Worm (Caenorhabditis elegans) whole organism, late embryonic: ENCODE results near the gene C27A7.3.

Experiments used
- C08G9.2 ChIP-seq: sonication (generic microtip); optimal IDR thresholded peaks from 2 replicates; lab custom pipeline; 2016; ENCODE audit warnings: mild to moderate bottlenecking, missing genetic modification characterization, moderate library complexity, missing compliant biosample characterization
- K02D7.2 ChIP-seq: sonication (generic microtip); optimal IDR thresholded peaks from 2 replicates; lab custom pipeline; 2017; ENCODE audit warnings: mild to moderate bottlenecking, missing genetic modification characterization, missing compliant biosample characterization
- Y22D7AL.16 ChIP-seq: sonication (generic microtip); optimal IDR thresholded peaks from 2 replicates; lab custom pipeline; 2016; ENCODE audit warnings: missing genetic modification characterization, missing compliant biosample characterization
- ahr-1 ChIP-seq: sonication (generic microtip); optimal IDR thresholded peaks from 2 replicates; lab custom pipeline; 2016; ENCODE audit warnings: missing genetic modification characterization, missing compliant biosample characterization
- ama-1 ChIP-seq: fragments of 150-350 bp; optimal IDR thresholded peaks from 2 replicates; lab custom pipeline; 2014
- ceh-14 ChIP-seq: sonication (generic microtip); optimal IDR thresholded peaks from 2 replicates; lab custom pipeline; 2016; ENCODE audit warnings: missing genotype, missing genetic modification characterization, missing compliant biosample characterization
- ceh-18 ChIP-seq: sonication (generic microtip); optimal IDR thresholded peaks from 2 replicates; lab custom pipeline; 2016; ENCODE audit warnings: missing genetic modification characterization, missing compliant biosample characterization
- ceh-22 ChIP-seq: sonication (generic microtip); optimal IDR thresholded peaks from 2 replicates; lab custom pipeline; 2017; ENCODE audit warnings: missing biosample characterization, missing genetic modification characterization
- ceh-24 ChIP-seq: sonication (generic microtip); optimal IDR thresholded peaks from 2 replicates; lab custom pipeline; 2016; ENCODE audit warnings: mild to moderate bottlenecking, missing genetic modification characterization, missing compliant biosample characterization
- ceh-30 ChIP-seq: fragments of 150-350 bp; optimal IDR thresholded peaks from 2 replicates; lab custom pipeline; 2014; ENCODE audit warnings: missing biosample characterization, missing genetic modification characterization
- ceh-45 ChIP-seq: fragments of 200-800 bp; sonication (Bioruptor generic); IDR thresholded peaks from 2 replicates; pipeline ENCODE4 v1.3.6; 2022; ENCODE audit warnings: missing genetic modification reagents, missing genetic modification characterization, missing compliant biosample characterization
- ceh-48 ChIP-seq: sonication (generic microtip); optimal IDR thresholded peaks from 2 replicates; lab custom pipeline; 2016; ENCODE audit warnings: missing genetic modification characterization, inconsistent platforms, missing compliant biosample characterization
- ceh-6 ChIP-seq: fragments of 200-800 bp; sonication (Bioruptor generic); optimal IDR thresholded peaks from 2 replicates; lab custom pipeline; 2018; ENCODE audit warnings: mild to moderate bottlenecking, missing genetic modification characterization, missing compliant biosample characterization
- che-1 ChIP-seq: sonication (generic microtip); optimal IDR thresholded peaks from 2 replicates; lab custom pipeline; 2016; ENCODE audit warnings: mild to moderate bottlenecking, missing genetic modification characterization, missing compliant biosample characterization
- dve-1 ChIP-seq: sonication (generic microtip); optimal IDR thresholded peaks from 2 replicates; lab custom pipeline; 2017; ENCODE audit warnings: antibody characterized with exemption, mild to moderate bottlenecking, missing genetic modification characterization, missing compliant biosample characterization
- ets-4 ChIP-seq: sonication (generic microtip); optimal IDR thresholded peaks from 2 replicates; lab custom pipeline; 2016; ENCODE audit warnings: missing genetic modification characterization, missing compliant biosample characterization
- eyg-1 ChIP-seq: sonication (generic microtip); optimal IDR thresholded peaks from 2 replicates; lab custom pipeline; 2016; ENCODE audit warnings: missing genotype, missing genetic modification characterization, missing compliant biosample characterization
- gmeb-2 ChIP-seq: sonication (generic microtip); optimal IDR thresholded peaks from 2 replicates; lab custom pipeline; 2016; ENCODE audit warnings: missing genetic modification characterization, inconsistent platforms, missing compliant biosample characterization
- hlh-15 ChIP-seq: sonication (generic microtip); optimal IDR thresholded peaks from 2 replicates; lab custom pipeline; 2016; ENCODE audit warnings: missing genetic modification characterization, missing compliant biosample characterization
- hlh-30 ChIP-seq: sonication (generic microtip); optimal IDR thresholded peaks from 2 replicates; lab custom pipeline; 2017; ENCODE audit warnings: antibody characterized with exemption, missing genetic modification characterization, missing compliant biosample characterization; ENCODE audit not compliant: insufficient read depth
- hlh-6 ChIP-seq: sonication (generic microtip); optimal IDR thresholded peaks from 2 replicates; lab custom pipeline; 2016; ENCODE audit warnings: missing genotype, missing genetic modification characterization, missing compliant biosample characterization
- lim-6 ChIP-seq: sonication (generic microtip); optimal IDR thresholded peaks from 2 replicates; lab custom pipeline; 2016; ENCODE audit warnings: missing genetic modification characterization, missing compliant biosample characterization
- lin-11 ChIP-seq: fragments of 200-800 bp; sonication (Bioruptor generic); optimal IDR thresholded peaks from 2 replicates; lab custom pipeline; 2018; ENCODE audit warnings: mild to moderate bottlenecking, missing genetic modification characterization, missing compliant biosample characterization
- mec-3 ChIP-seq: sonication (generic microtip); optimal IDR thresholded peaks from 2 replicates; lab custom pipeline; 2016; ENCODE audit warnings: borderline replicate concordance, missing genetic modification characterization, missing compliant biosample characterization
- nhr-11 ChIP-seq: fragments of 150-350 bp; optimal IDR thresholded peaks from 2 replicates; lab custom pipeline; 2014; ENCODE audit warnings: missing biosample characterization, missing genetic modification characterization
- nhr-232 ChIP-seq: sonication (generic microtip); optimal IDR thresholded peaks from 2 replicates; lab custom pipeline; 2016; ENCODE audit warnings: missing genetic modification characterization, missing compliant biosample characterization
- pag-3 ChIP-seq: sonication (generic microtip); optimal IDR thresholded peaks from 2 replicates; lab custom pipeline; 2016; ENCODE audit warnings: missing compliant biosample characterization, missing genetic modification characterization, borderline replicate concordance
- pax-1 ChIP-seq: fragments of 150-350 bp; optimal IDR thresholded peaks from 2 replicates; lab custom pipeline; 2014; ENCODE audit warnings: missing biosample characterization, missing genetic modification characterization
- pha-2 ChIP-seq: sonication (generic microtip); optimal IDR thresholded peaks from 2 replicates; lab custom pipeline; 2017; ENCODE audit warnings: mild to moderate bottlenecking, missing genetic modification characterization, missing compliant biosample characterization
- pha-4 ChIP-seq: fragments of 150-350 bp; optimal IDR thresholded peaks from 2 replicates; lab custom pipeline; 2018; ENCODE audit warnings: missing biosample characterization, missing genetic modification reagents, missing genetic modification characterization
- pqm-1 ChIP-seq: sonication (generic microtip); optimal IDR thresholded peaks from 2 replicates; lab custom pipeline; 2016; ENCODE audit warnings: missing genetic modification characterization, missing compliant biosample characterization
- pros-1 ChIP-seq: fragments of 150-350 bp; optimal IDR thresholded peaks from 2 replicates; lab custom pipeline; 2014; ENCODE audit warnings: missing biosample characterization, missing genetic modification reagents, missing genetic modification characterization
- ref-2 ChIP-seq: sonication (generic microtip); optimal IDR thresholded peaks from 2 replicates; lab custom pipeline; 2016; ENCODE audit warnings: missing genetic modification characterization, missing compliant biosample characterization
- rnt-1 ChIP-seq: sonication (generic microtip); optimal IDR thresholded peaks from 2 replicates; lab custom pipeline; 2016; ENCODE audit warnings: missing genetic modification characterization, missing compliant biosample characterization
- sox-2 ChIP-seq: fragments of 200-800 bp; sonication (Bioruptor generic); IDR thresholded peaks from 2 replicates; pipeline ENCODE4 v1.3.6; 2022; ENCODE audit warnings: missing genetic modification reagents, missing genetic modification characterization, missing compliant biosample characterization
- sox-4 ChIP-seq: sonication (generic microtip); optimal IDR thresholded peaks from 2 replicates; lab custom pipeline; 2017; ENCODE audit warnings: mild to moderate bottlenecking, missing genetic modification characterization, inconsistent platforms, missing compliant biosample characterization
- syd-9 ChIP-seq: sonication (generic microtip); optimal IDR thresholded peaks from 2 replicates; lab custom pipeline; 2016; ENCODE audit warnings: mild to moderate bottlenecking, missing genetic modification characterization, moderate library complexity, missing compliant biosample characterization
- tbx-2 ChIP-seq: sonication (generic microtip); optimal IDR thresholded peaks from 2 replicates; lab custom pipeline; 2016; ENCODE audit warnings: missing genetic modification characterization, missing compliant biosample characterization
- ttx-3 ChIP-seq: sonication (generic microtip); optimal IDR thresholded peaks from 2 replicates; lab custom pipeline; 2016; ENCODE audit warnings: missing genetic modification reagents, missing genetic modification characterization, missing compliant biosample characterization
- unc-3 ChIP-seq, 2 experiments: fragments of 200-800 bp in 1 of 2; sonication (Bioruptor generic) in 1 of 2; sonication (generic microtip) in 1 of 2; conservative IDR thresholded peaks in 1 of 2; optimal IDR thresholded peaks in 1 of 2; 2 replicates each; pipeline versions ENCODE4 v1.3.6 to Lab custom; 2016 to 2022; ENCODE audit warnings: missing compliant biosample characterization in 2 of 2, missing genetic modification characterization in 2 of 2, missing genetic modification reagents in 1 of 2
- unc-42 ChIP-seq: sonication (generic microtip); optimal IDR thresholded peaks from 2 replicates; lab custom pipeline; 2016; ENCODE audit warnings: missing genotype, missing genetic modification characterization, missing compliant biosample characterization
- unc-86 ChIP-seq: sonication (generic microtip); optimal IDR thresholded peaks from 2 replicates; lab custom pipeline; 2016; ENCODE audit warnings: missing genetic modification characterization, missing compliant biosample characterization
- ztf-16 ChIP-seq: sonication (generic microtip); optimal IDR thresholded peaks from 2 replicates; lab custom pipeline; 2017; ENCODE audit warnings: missing genetic modification characterization, missing compliant biosample characterization

C27A7.3 gene

ce11 chrV:12170114-12170513 is 29.4 kb downstream of the C27A7.3 start, which contains the start of gene ZK863.1:
Gene ZK863.1, minus strand, starts transcription at chrV:12170214.
- TF ChIP-seq sox-2 (GFP tag; lab: Robert Waterston, UW) = no peak
- no peak for TF ChIP-seq pax-1 (tag; lab: Kevin White, UChicago)
- no peak for TF ChIP-seq unc-86 (tag; lab: Kevin White, UChicago)
- TF ChIP-seq ceh-18 (tag; lab: Kevin White, UChicago) = no peak
- no peak for TF ChIP-seq hlh-30 (tag; lab: Kevin White, UChicago)
- no peak for TF ChIP-seq che-1
- no peak for TF ChIP-seq lim-6
- TF ChIP-seq, all 69 proteins: peak for 0

ce11 chrV:12179338-12179737 is 38.6 kb downstream of the C27A7.3 start, which contains the start of gene clec-224:
Gene clec-224, minus strand, starts transcription at chrV:12179438.
- TF ChIP-seq ceh-22 (tag; lab: Kevin White, UChicago) (no peak), pros-1 (tag; lab: Kevin White, UChicago) (no peak), tbx-2 (no peak), hlh-15 (tag; lab: Kevin White, UChicago) (no peak), hlh-6 (no peak), nhr-11 (no peak), unc-42 (tag; lab: Kevin White, UChicago) (no peak), ttx-3 (tag; lab: Kevin White, UChicago) (no peak), gmeb-2 (tag; lab: Kevin White, UChicago) (no peak), ceh-30 (tag; lab: Kevin White, UChicago) (no peak), C08G9.2 (tag; lab: Kevin White, UChicago) (no peak), pha-2 (tag; lab: Kevin White, UChicago) (no peak), ztf-16 (tag; lab: Kevin White, UChicago) (no peak), ceh-45 (GFP tag; lab: Robert Waterston, UW) (no peak), ets-4 (tag; lab: Kevin White, UChicago) (no peak), eyg-1 (no peak)

DNA sequence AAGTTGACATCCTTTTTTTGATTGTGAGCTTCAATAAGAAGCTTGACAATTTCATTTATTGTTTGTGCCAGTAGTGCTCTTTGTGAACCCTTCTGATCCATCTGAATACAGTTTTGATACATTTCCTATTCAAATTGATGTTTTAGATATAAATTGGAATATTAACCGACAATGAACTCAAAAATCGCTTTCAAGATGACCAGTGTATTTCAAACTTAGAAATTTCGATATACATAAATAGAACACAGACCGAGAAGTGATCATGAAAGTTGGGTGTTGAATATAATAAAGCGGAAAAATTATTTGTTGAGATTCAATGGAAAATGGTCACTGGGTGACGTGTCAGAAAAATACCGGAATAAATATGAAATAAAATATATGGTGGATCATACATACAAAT is 40.6 kb downstream of the C27A7.3 start, which contains the start of gene elpc-3:
TSS of gene elpc-3 (minus strand) at position 101 of the 400 bp plus-strand sequence.
- TF ChIP-seq lin-11 (tag; lab: Kevin White, UChicago) (no peak), sox-4 (no peak), ceh-45 (GFP tag; lab: Robert Waterston, UW) (no peak), lim-6 (no peak), pha-4 (no peak), pag-3 (no peak), syd-9 (tag; lab: Kevin White, UChicago) (no peak), che-1 (no peak), ceh-14 (no peak), ama-1 (no peak), dve-1 (tag; lab: Kevin White, UChicago) (no peak), ceh-48 (tag; lab: Kevin White, UChicago) (no peak), ref-2 (no peak), unc-3 (GFP tag; conservative IDR thresholded peaks at IDR 0.05; lab: Robert Waterston, UW) (no peak), unc-3 (tag; optimal IDR thresholded peaks at IDR 0.05; lab: Kevin White, UChicago) (no peak), nhr-232 (tag; lab: Kevin White, UChicago) (no peak), ceh-24 (tag; lab: Kevin White, UChicago) (no peak), mec-3 (tag; lab: Kevin White, UChicago) (no peak), Y22D7AL.16 (no peak)
- TF ChIP-seq, all 69 proteins: peak for 0

- TF ChIP-seq Y22D7AL.16 (no peak), syd-9 (tag; lab: Kevin White, UChicago) (no peak), C08G9.2 (tag; lab: Kevin White, UChicago) (no peak), ahr-1 (tag; lab: Kevin White, UChicago) (no peak), rnt-1 (tag; lab: Kevin White, UChicago) (no peak), ceh-6 (GFP tag; lab: Kevin White, UChicago) (no peak), tbx-2 (no peak), pqm-1 (tag; lab: Kevin White, UChicago) (no peak), ceh-22 (tag; lab: Kevin White, UChicago) (no peak), ceh-48 (tag; lab: Kevin White, UChicago) (no peak), lim-6 (no peak), eyg-1 (no peak), ets-4 (tag; lab: Kevin White, UChicago) (no peak), K02D7.2 (tag; lab: Kevin White, UChicago) (no peak), unc-42 (tag; lab: Kevin White, UChicago) (no peak)
These were observed 43.1 kb downstream of the C27A7.3 start, which contains the start of gene usip-1 for ce11 chrV:12183854-12184253. Gene usip-1, minus strand, starts transcription at chrV:12184194.
